Fruit fly (Drosophila melanogaster) whole organism, embryonic: ENCODE results near the gene jim.

Source experiments
- CG10267 ChIP-seq: fragments of 200-800 bp; sonication (Bioruptor generic); optimal IDR thresholded peaks from 2 replicates; lab custom pipeline; 2018; ENCODE audit warnings: missing biosample characterization, mild to moderate bottlenecking, missing genetic modification characterization, moderate library complexity
- CG10366 ChIP-seq: fragments of 200-800 bp; sonication (Bioruptor generic); IDR thresholded peaks from 2 replicates; pipeline ENCODE4 v1.3.6; 2022; ENCODE audit warnings: missing biosample characterization, missing genetic modification characterization
- CG15479 ChIP-seq: fragments of 200-800 bp; sonication (Bioruptor generic); optimal IDR thresholded peaks from 3 replicates; lab custom pipeline; 2019; ENCODE audit warnings: missing biosample characterization, mild to moderate bottlenecking, missing genetic modification characterization, moderate library complexity
- CG17385 ChIP-seq: fragments of 200-800 bp; sonication (Bioruptor generic); optimal IDR thresholded peaks from 3 replicates; lab custom pipeline; 2018; ENCODE audit warnings: missing biosample characterization, mild to moderate bottlenecking, missing genetic modification characterization
- CG18476 ChIP-seq: fragments of 200-800 bp; sonication (Bioruptor generic); optimal IDR thresholded peaks from 2 replicates; lab custom pipeline; 2016; ENCODE audit warnings: missing biosample characterization, mild to moderate bottlenecking, missing genetic modification characterization
- CG18599 ChIP-seq: fragments of 200-800 bp; sonication (Bioruptor generic); optimal IDR thresholded peaks from 3 replicates; lab custom pipeline; 2017; ENCODE audit warnings: missing biosample characterization, missing genetic modification characterization, mild to moderate bottlenecking, moderate library complexity, missing genetic modification reagents
- CG2199 ChIP-seq: fragments of 200-800 bp; sonication (Bioruptor generic); IDR thresholded peaks from 3 replicates; pipeline ENCODE4 v1.3.6; 2022; ENCODE audit warnings: missing biosample characterization, missing genetic modification characterization
- CG5245 ChIP-seq: fragments of 200-800 bp; sonication (Bioruptor generic); optimal IDR thresholded peaks from 3 replicates; lab custom pipeline; 2016; ENCODE audit warnings: missing biosample characterization, missing genetic modification characterization
- Drgx ChIP-seq: fragments of 200-800 bp; sonication (Bioruptor generic); IDR thresholded peaks from 2 replicates; pipeline ENCODE4 v1.3.6; 2022; ENCODE audit warnings: missing biosample characterization, missing genetic modification characterization
- Ets65A ChIP-seq: fragments of 200-800 bp; sonication (Bioruptor generic); peaks from one replicate; lab custom pipeline; 2016; ENCODE audit warnings: missing biosample characterization, missing genetic modification characterization
- Lhr ChIP-seq: fragments of 200-800 bp; sonication (Bioruptor generic); optimal IDR thresholded peaks from 3 replicates; lab custom pipeline; 2017; ENCODE audit warnings: mild to moderate bottlenecking, missing biosample characterization, missing genetic modification reagents, missing genetic modification characterization
- Med ChIP-seq: fragments of 200-800 bp; sonication (Bioruptor generic); peaks from one replicate; lab custom pipeline; 2016; ENCODE audit warnings: missing biosample characterization, missing genetic modification characterization, mild to moderate bottlenecking, inconsistent platforms, moderate library complexity
- Meics ChIP-seq: fragments of 200-800 bp; sonication (Bioruptor generic); optimal IDR thresholded peaks from 2 replicates; lab custom pipeline; 2017; ENCODE audit warnings: missing biosample characterization, mild to moderate bottlenecking, missing genetic modification characterization
- Myb ChIP-seq: fragments of 200-800 bp; sonication (Bioruptor generic); optimal IDR thresholded peaks from 2 replicates; lab custom pipeline; 2016; ENCODE audit warnings: missing biosample characterization, missing genetic modification characterization
- NFAT ChIP-seq: fragments of 200-800 bp; sonication (Bioruptor generic); IDR thresholded peaks from 2 replicates; pipeline ENCODE4 v1.3.6; 2022; ENCODE audit warnings: missing biosample characterization, missing genetic modification characterization
- Nf-YB ChIP-seq: fragments of 200-800 bp; sonication (Bioruptor generic); optimal IDR thresholded peaks from 3 replicates; lab custom pipeline; 2019; ENCODE audit warnings: missing biosample characterization, mild to moderate bottlenecking, missing genetic modification characterization, moderate library complexity
- Nf-YC ChIP-seq: fragments of 200-800 bp; optimal IDR thresholded peaks from 3 replicates; lab custom pipeline; 2019; ENCODE audit warnings: missing biosample characterization, mild to moderate bottlenecking, missing genetic modification characterization, moderate library complexity
- caup ChIP-seq: fragments of 200-800 bp; sonication (Bioruptor generic); optimal IDR thresholded peaks from 3 replicates; lab custom pipeline; 2017; ENCODE audit warnings: missing biosample characterization, mild to moderate bottlenecking, missing genetic modification characterization, moderate library complexity; ENCODE audit not compliant: severe bottlenecking
- chinmo ChIP-seq: fragments of 200-800 bp; sonication (Bioruptor generic); IDR thresholded peaks from 4 replicates; pipeline ENCODE4 v1.3.6; 2022; ENCODE audit warnings: missing biosample characterization, missing genetic modification characterization; ENCODE audit not compliant: partially characterized antibody
- dysf ChIP-seq: fragments of 200-800 bp; sonication (Bioruptor generic); IDR thresholded peaks from 3 replicates; pipeline ENCODE4 v1.3.6; 2022; ENCODE audit warnings: missing biosample characterization, missing genetic modification characterization
- fd102C ChIP-seq: fragments of 200-800 bp; sonication (Bioruptor generic); optimal IDR thresholded peaks from 2 replicates; lab custom pipeline; 2018; ENCODE audit warnings: missing biosample characterization, mild to moderate bottlenecking, missing genetic modification characterization, moderate library complexity
- inv ChIP-seq: fragments of 200-800 bp; sonication (Bioruptor generic); IDR thresholded peaks from 2 replicates; pipeline ENCODE4 v1.3.6; 2022; ENCODE audit warnings: missing biosample characterization, missing genetic modification characterization; ENCODE audit not compliant: partially characterized antibody
- kah ChIP-seq: fragments of 200-800 bp; sonication (Bioruptor generic); optimal IDR thresholded peaks from 2 replicates; lab custom pipeline; 2018; ENCODE audit warnings: missing biosample characterization, mild to moderate bottlenecking, missing genetic modification characterization
- kay ChIP-seq: fragments of 200-800 bp; sonication (Bioruptor generic); optimal IDR thresholded peaks from 2 replicates; lab custom pipeline; 2016; ENCODE audit warnings: missing biosample characterization, missing genetic modification characterization
- lola ChIP-seq, 3 experiments: fragments of >200 bp in 2 of 3; fragments of 200-800 bp in 1 of 3; sonication (Bioruptor generic) in 1 of 3; optimal IDR thresholded peaks; 2 replicates each; lab custom pipeline; 2017 to 2019; ENCODE audit warnings: missing biosample characterization in 3 of 3, missing genetic modification characterization in 3 of 3, mild to moderate bottlenecking in 1 of 3, moderate library complexity in 1 of 3
- mirr ChIP-seq: fragments of 200-800 bp; sonication (Bioruptor generic); optimal IDR thresholded peaks from 3 replicates; lab custom pipeline; 2018; ENCODE audit warnings: missing biosample characterization, mild to moderate bottlenecking, missing genetic modification characterization
- nom ChIP-seq: fragments of 200-800 bp; sonication (Bioruptor generic); optimal IDR thresholded peaks from 2 replicates; lab custom pipeline; 2017; ENCODE audit warnings: missing biosample characterization, missing genetic modification characterization, mild to moderate bottlenecking, moderate library complexity, missing genetic modification reagents
- pnt ChIP-seq: fragments of 200-800 bp; sonication (Bioruptor generic); optimal IDR thresholded peaks from 3 replicates; lab custom pipeline; 2016; ENCODE audit warnings: missing biosample characterization, missing genetic modification characterization
- sr ChIP-seq: fragments of 200-800 bp; sonication (Bioruptor generic); IDR thresholded peaks from 3 replicates; pipeline ENCODE4 v1.3.6; 2022; ENCODE audit warnings: missing biosample characterization, missing genetic modification characterization
- stwl ChIP-seq: fragments of 200-800 bp; sonication (Bioruptor generic); optimal IDR thresholded peaks from 3 replicates; lab custom pipeline; 2018; ENCODE audit warnings: missing biosample characterization, mild to moderate bottlenecking, missing genetic modification characterization, moderate library complexity
- sug ChIP-seq: fragments of 200-800 bp; optimal IDR thresholded peaks from 2 replicates; lab custom pipeline; 2019; ENCODE audit warnings: missing biosample characterization, mild to moderate bottlenecking, missing genetic modification characterization, moderate library complexity
- yki ChIP-seq: fragments of >200 bp; optimal IDR thresholded peaks from 3 replicates; lab custom pipeline; 2018

Gene jim

dm6 chr3L:22822544-22823175 is 12.3 kb downstream of the jim start (continued):
- TF ChIP-seq CG18599 (GFP tag; lab: Kevin White, UChicago) (peak; percentile 15), caup (GFP tag; lab: Kevin White, UChicago) (peak; percentile 28), sug (peak; percentile 15), chinmo (peak; percentile 87; the same call in 2 of the 4 replicates), kay (GFP tag; lab: Kevin White, UChicago) (peak; percentile 57), CG17385 (GFP tag; lab: Kevin White, UChicago) (peak; percentile 25)

DNA sequence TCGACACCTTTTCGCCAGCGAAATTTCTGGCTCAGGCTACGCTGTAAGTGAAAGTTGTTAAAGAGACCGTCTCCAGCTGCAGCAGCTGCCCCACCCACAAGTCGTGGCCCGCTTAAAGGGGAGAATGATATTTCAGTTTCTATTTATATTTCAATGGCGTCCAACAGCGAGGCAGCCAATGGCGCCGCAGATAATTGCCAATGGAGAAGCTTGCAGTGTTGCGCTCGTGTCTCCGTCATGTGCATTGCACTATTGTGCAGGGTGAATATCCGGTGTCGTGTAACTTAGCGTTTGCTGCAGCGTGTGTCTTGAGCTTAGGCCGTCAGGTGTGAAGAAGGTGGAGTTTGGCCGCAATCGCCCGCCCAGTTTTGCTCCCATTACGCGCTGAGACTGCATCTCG is 13.6 kb downstream of the jim start:
- TF ChIP-seq Med (GFP tag; lab: Kevin White, UChicago) (peak; percentile 27), dysf (GFP tag; lab: Robert Waterston, UW) (0 out of 3 replicates have a peak, but pooled peaks have one; percentile 6), sr (GFP tag; lab: Robert Waterston, UW) (0 out of 3 replicates have a peak, but pooled peaks have one; percentile 15), CG10366 (GFP tag; lab: Robert Waterston, UW) (no peak), NFAT (GFP tag; lab: Robert Waterston, UW) (0 out of 2 replicates have a peak, but pooled peaks have one; percentile 22), Drgx (peak; percentile 30; the same call in 1 of the 2 replicates), Nf-YC (peak; percentile 52), kah (GFP tag; lab: Kevin White, UChicago) (no peak), Nf-YB (GFP tag; lab: Kevin White, UChicago) (peak; percentile 77), inv (0 out of 2 replicates have a peak, but pooled peaks have one; percentile 11)

DNA sequence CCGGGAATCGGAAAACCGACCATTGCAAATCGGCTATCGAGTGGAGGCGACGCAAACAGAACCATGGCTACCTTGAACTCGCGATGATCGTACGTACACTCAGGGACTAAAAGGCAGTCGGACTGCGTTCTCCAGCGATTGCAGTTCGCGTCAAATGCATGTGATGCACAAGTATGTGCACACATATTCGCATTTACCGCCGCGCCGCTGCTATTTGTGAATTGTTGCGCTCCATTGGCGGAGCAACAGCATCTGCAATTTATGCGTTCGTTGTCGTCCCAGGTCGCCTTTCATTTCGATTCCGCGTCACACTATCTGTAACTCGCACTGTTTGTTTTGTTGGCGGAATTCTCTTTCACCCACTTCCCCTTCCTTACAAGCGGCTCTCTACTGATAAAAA is 14.8 kb downstream of the jim start:
- TF ChIP-seq CG15479 = peak; percentile 75
- TF ChIP-seq dysf (GFP tag; lab: Robert Waterston, UW) = 0 out of 3 replicates have a peak, but pooled peaks have one; percentile 26
- TF ChIP-seq lola (GFP tag; optimal IDR thresholded peaks at IDR 0.05; lab: Kevin White, UChicago) = no peak
- peak; percentile 5 for TF ChIP-seq Ets65A (GFP tag; lab: Kevin White, UChicago)

DNA sequence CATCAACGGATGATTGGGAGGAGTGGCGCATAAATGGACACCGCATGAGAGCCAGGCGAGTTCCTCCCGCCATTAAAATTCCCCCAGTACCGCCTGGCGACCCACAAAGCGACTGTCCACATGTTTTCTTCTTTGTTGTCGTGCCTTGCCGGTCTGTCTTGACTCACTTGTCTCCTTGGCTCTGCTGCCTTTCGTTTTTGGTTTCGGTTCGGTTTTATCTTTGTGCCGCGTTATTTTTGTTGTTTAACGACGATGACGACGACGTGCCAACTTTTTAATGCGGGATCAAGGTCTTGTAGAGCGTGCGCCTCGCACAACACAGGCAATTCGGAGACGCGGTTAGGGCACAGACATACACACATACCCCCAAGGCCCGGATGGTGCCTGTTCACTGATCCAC is 33.0 kb downstream of the jim start:
- TF ChIP-seq Meics (GFP tag; lab: Kevin White, UChicago) (no peak), fd102C (GFP tag; lab: Kevin White, UChicago) (no peak), yki (lab: Kevin White, UChicago) (no peak), CG5245 (GFP tag; lab: Kevin White, UChicago) (no peak), pnt (GFP tag; lab: Kevin White, UChicago) (no peak), nom (GFP tag; lab: Kevin White, UChicago) (peak; percentile 52)

DNA sequence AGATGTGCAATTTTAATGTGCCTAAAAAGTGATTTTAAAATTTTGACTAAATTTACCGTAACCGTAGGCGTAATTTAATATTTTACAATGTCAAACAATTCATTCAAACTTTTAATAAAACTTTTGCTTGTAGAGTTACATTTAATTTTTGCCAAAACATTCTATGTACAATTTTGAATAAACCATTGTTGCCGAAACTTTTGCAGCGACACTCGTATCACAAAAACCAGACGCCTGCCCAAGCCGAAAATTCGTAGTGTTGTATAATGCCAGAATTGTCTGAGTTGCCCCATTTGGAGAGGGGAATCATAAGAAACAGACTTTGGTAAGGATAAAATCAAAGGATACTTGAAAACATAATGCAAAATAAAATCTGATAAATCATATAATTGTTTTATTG is 39.4 kb downstream of the jim start:
- TF ChIP-seq CG10267 (peak; percentile 8), Lhr (GFP tag; lab: Kevin White, UChicago) (no peak), stwl (tag; lab: Kevin White, UChicago) (peak; percentile 73), CG18476 (GFP tag; lab: Kevin White, UChicago) (peak; percentile 69), Myb (GFP tag; lab: Kevin White, UChicago) (no peak)

DNA sequence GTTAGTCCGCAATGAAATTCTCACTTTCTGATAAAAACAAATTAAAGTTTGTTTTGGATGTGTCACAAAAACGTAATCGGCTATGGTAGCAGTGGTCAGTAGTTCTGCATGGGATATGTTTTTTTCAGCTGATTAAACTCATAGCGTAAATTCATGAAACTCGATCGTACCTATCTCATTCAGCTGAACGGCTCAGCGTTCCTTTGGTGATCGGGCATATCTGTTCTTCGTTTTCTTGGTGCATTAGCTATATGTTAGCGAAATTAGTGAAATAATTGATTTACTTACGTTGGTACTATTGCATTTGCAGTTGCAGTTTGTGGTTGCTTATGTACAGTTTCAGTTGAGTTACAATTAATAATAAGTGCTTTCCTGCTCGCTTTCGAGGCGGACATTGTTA is 43.4 kb downstream of the jim start:
- no peak for TF ChIP-seq mirr (GFP tag; lab: Kevin White, UChicago)
- TF ChIP-seq CG2199 = peak; percentile 94
